Worm (Caenorhabditis elegans) whole organism, dauer: ENCODE data around the gene F35H8.2.

ENCODE experiments used
- unc-62 ChIP-seq: sonication (generic microtip); optimal IDR thresholded peaks from 2 replicates; lab custom pipeline; 2017; ENCODE audit warnings: missing biosample characterization, missing genetic modification reagents, missing genetic modification characterization

Gene F35H8.2

ce11 chrII:9592737-9593136 is 37.4 kb downstream of the F35H8.2 start, which contains the start of gene parp-2:
TSS of gene parp-2 (plus strand) at chrII:9593037.
- TF ChIP-seq unc-62 (GFP tag; lab: Kevin White, UChicago): no peak

- TF ChIP-seq unc-62 (GFP tag; lab: Kevin White, UChicago): no peak
Observed at ce11 chrII:9594924-9595323, 39.6 kb downstream of the F35H8.2 start, which contains the start of gene E02H1.5. TSS of gene E02H1.5 (plus strand) at chrII:9595224.

DNA sequence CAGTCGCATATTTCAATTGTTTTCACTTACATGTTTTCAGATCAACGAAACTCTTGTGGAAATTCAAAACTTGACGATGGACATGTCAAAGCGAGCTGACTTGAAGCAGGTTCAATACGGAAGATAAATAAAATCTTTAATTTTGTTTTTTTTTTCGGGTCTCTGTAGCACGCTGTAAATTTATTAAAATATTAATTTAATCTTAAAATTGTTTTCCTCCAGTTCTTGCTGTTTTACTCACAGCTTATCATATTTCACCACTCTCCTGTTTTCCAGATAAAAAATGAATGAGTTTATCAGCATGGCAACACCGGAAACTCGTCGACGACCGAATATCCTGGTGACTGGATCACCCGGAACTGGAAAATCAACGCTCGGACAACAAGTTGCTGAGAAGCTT is 41.1 kb downstream of the F35H8.2 start, which contains the start of gene E02H1.6:
Gene E02H1.6 (plus strand): TSS at position 301 of the 400 bp plus-strand sequence.
- TF ChIP-seq unc-62 (GFP tag; lab: Kevin White, UChicago): no peak

DNA sequence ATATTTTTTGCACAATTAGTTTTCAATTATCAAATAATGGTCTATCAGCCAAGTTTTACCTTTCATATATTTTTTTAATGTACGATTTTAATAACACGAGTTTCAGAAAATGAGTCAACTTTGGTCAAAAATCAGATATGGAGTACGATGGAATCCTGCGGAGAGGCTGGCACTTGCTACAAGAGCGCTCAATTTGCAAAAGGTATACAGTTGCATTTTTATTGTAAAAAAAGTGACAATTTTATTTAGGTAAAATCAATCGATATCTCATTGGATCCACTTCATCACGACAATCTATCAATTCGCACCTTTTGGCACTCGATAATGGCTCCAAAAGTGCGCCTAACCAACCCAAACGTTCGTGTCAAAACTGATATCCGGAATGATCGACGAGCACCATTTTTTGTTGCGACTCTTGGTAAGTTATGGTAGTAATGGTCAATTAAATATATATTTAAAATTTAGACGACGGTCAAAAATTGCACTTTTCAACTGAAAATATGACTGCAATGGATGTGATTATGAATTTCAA is 42.3 kb downstream of the F35H8.2 start, which contains the start of gene mrpl-53:
Gene mrpl-53 (plus strand): TSS at position 107 of the 532 bp plus-strand sequence.
- TF ChIP-seq unc-62 (GFP tag; lab: Kevin White, UChicago): no peak

DNA sequence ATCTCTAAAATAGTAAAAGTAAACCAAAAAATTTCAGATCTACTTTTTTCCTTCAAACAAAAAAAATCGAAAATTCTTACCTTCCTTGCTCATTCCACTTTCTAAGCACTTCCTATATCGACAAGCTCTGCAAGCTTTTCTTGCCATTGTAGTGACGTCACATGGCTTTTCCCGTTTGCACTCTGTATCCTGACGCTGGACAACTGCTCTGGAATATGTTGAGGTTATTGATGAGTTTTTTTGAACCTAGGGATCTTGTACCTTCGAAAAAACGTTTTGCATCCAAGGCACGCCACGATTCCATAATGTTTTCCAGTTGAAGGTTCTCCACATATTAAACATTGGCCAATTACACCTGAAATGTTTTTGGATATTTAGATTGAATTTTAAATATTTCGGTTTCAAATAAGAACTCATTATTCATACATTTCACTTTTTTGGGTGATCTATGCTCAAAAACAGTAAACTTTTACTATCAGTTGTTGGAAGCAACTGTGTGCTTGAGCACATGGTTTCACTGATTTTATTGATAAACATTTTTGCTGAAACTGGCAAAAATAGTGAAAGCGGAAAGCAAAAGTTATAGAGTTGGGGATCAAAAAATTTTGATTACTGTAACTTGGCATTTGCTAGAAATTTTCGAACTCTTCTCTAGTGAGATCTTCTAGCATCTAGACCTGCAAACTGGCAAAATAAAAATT is 44.9 kb downstream of the F35H8.2 start:
- TF ChIP-seq unc-62 (GFP tag; lab: Kevin White, UChicago): no peak

- no peak for TF ChIP-seq unc-62 (GFP tag; lab: Kevin White, UChicago)
Observed at ce11 chrII:9601069-9601468, 45.8 kb downstream of the F35H8.2 start.

ce11 chrII:9601679-9602078 is 46.4 kb downstream of the F35H8.2 start:
- no peak for TF ChIP-seq unc-62 (GFP tag; lab: Kevin White, UChicago)

DNA sequence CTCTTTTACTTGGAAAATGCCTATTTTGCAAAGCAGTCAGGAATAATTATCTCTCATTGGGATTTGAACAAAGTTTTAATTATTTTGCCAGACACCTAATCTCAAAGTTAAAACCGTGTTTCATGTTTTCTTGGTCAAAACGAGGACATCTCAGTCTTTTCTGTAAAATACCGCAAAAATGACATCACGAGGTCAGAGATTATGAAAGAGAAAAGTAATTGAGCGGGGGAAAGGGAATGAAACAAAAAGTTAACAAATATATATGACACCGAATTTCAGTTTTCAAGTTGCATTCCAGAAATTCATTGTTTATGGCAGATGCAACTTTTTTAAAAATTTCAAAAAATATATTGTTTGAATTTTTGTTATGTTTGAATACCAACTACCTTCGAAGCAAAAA is 47.3 kb downstream of the F35H8.2 start:
- TF ChIP-seq unc-62 (GFP tag; lab: Kevin White, UChicago): no peak

DNA sequence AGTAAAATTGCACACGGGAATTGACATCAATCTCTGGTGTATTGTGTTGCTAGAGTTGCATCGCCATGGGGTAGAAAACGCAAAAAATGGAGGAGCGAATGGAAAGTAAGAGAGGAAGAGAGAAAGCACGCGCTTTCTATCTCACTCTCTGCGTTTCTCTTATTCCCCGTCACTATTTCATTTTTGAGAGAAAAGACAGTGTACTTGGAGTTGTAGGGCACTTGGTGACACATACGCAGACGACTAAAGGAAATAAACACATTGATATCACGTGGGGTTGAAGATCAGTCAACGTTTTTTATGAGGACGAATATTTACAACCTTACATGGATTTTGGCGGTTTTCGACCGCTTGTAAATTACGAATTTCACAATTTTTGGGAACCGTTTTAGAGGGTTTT is 48.1 kb downstream of the F35H8.2 start:
- TF ChIP-seq unc-62 (GFP tag; lab: Kevin White, UChicago): no peak

- no peak for TF ChIP-seq unc-62 (GFP tag; lab: Kevin White, UChicago)
Observed at ce11 chrII:9604063-9604462, 48.8 kb downstream of the F35H8.2 start.

ce11 chrII:9604685-9605084 is 49.4 kb downstream of the F35H8.2 start:
- TF ChIP-seq unc-62 (GFP tag; lab: Kevin White, UChicago): no peak

ce11 chrII:9605336-9605735 is 50.0 kb downstream of the F35H8.2 start, which contains the start of gene nhr-19:
TSS of gene nhr-19 (minus strand) at chrII:9605526.
- TF ChIP-seq unc-62 (GFP tag; lab: Kevin White, UChicago): no peak

DNA sequence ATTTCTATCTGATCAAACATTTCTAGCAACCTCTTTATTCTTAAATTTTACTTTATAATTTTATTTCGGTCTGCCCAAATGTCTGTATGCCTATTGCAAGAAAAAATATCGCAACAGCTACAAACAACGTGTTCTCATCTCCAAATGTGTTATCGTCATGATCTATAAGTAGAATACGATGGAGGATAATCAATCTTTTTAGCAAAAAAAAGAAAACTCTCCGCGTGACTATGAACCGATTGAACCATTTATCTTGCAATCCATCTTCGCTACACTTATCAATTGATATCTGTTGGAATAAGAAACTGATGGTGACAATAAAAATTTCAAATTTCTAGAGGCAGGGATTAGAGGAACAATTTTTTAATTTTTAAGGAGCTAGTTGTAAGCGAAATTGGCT is 50.7 kb downstream of the F35H8.2 start:
- no peak for TF ChIP-seq unc-62 (GFP tag; lab: Kevin White, UChicago)

ce11 chrII:9606485-9607036 is 51.3 kb downstream of the F35H8.2 start:
- no peak for TF ChIP-seq unc-62 (GFP tag; lab: Kevin White, UChicago)
